Worm (Caenorhabditis elegans) whole organism, young adult: ENCODE data around the gene fbxa-38.

Experiments
- B0019.2 ChIP-seq: fragments of 200-800 bp; sonication (Bioruptor generic); conservative IDR thresholded peaks from 2 replicates; pipeline ENCODE4 v1.3.6; 2022; ENCODE audit warnings: missing genetic modification reagents, missing genetic modification characterization, missing compliant biosample characterization
- C06A6.2 ChIP-seq: fragments of 200-800 bp; sonication (Bioruptor generic); conservative IDR thresholded peaks from 2 replicates; pipeline ENCODE4 v1.3.6; 2022; ENCODE audit warnings: missing genetic modification characterization, missing compliant biosample characterization
- K11D2.4 ChIP-seq: fragments of 200-800 bp; sonication (Bioruptor generic); IDR thresholded peaks from 2 replicates; pipeline ENCODE4 v1.3.6; 2022; ENCODE audit warnings: missing genetic modification reagents, missing genetic modification characterization, missing compliant biosample characterization
- ccch-3 ChIP-seq: fragments of 200-800 bp; sonication (Bioruptor generic); optimal IDR thresholded peaks from 2 replicates; lab custom pipeline; 2018; ENCODE audit warnings: mild to moderate bottlenecking, missing genetic modification characterization, missing compliant biosample characterization
- ceh-100 ChIP-seq: fragments of 200-800 bp; sonication (Bioruptor generic); IDR thresholded peaks from 2 replicates; pipeline ENCODE4 v1.3.6; 2022; ENCODE audit warnings: missing genetic modification reagents, missing genetic modification characterization, missing compliant biosample characterization
- dox-1 ChIP-seq: fragments of 200-800 bp; sonication (Bioruptor generic); IDR thresholded peaks from 2 replicates; pipeline ENCODE4 v1.3.6; 2022; ENCODE audit warnings: missing genetic modification reagents, missing genetic modification characterization, missing compliant biosample characterization
- lin-35 ChIP-seq, 3 experiments: fragments of 150-350 bp in 2 of 3; sonication (generic microtip) in 1 of 3; optimal IDR thresholded peaks; 2 replicates each; lab custom pipeline; 2014 to 2018; ENCODE audit warnings: missing biosample characterization in 3 of 3, missing genetic modification characterization in 3 of 3, missing genetic modification reagents in 3 of 3
- mcd-1 ChIP-seq: fragments of 200-800 bp; sonication (Bioruptor generic); IDR thresholded peaks from 2 replicates; pipeline ENCODE4 v1.3.6; 2022; ENCODE audit warnings: missing genetic modification reagents, missing genetic modification characterization, missing compliant biosample characterization
- nfya-1 ChIP-seq: sonication (generic microtip); optimal IDR thresholded peaks from 2 replicates; lab custom pipeline; 2017; ENCODE audit warnings: antibody characterized with exemption, missing compliant biosample characterization, missing genetic modification characterization, borderline replicate concordance; ENCODE audit not compliant: insufficient read depth
- sea-2 ChIP-seq: fragments of 200-800 bp; sonication (Bioruptor generic); IDR thresholded peaks from 2 replicates; pipeline ENCODE4 v1.3.6; 2022; ENCODE audit warnings: missing genetic modification characterization, missing compliant biosample characterization
- tlf-1 ChIP-seq: fragments of 200-800 bp; sonication (Bioruptor generic); optimal IDR thresholded peaks from 2 replicates; lab custom pipeline; 2018; ENCODE audit warnings: mild to moderate bottlenecking, missing genetic modification characterization, missing compliant biosample characterization
- unc-62 ChIP-seq: fragments of 150-350 bp; optimal IDR thresholded peaks from 2 replicates; lab custom pipeline; 2014; ENCODE audit warnings: missing biosample characterization, missing genetic modification reagents, missing genetic modification characterization

ce11 chrIII:2234192-2234934, 9.9 kb downstream of the fbxa-38 start, which contains the start of gene C39B5.2:
- no peak for TF ChIP-seq C06A6.2 (GFP tag; lab: Robert Waterston, UW)
- no peak for TF ChIP-seq nfya-1 (tag; lab: Kevin White, UChicago)
- TF ChIP-seq B0019.2: no peak
- TF ChIP-seq mcd-1 (GFP tag; lab: Robert Waterston, UW): no peak
- no peak for TF ChIP-seq tlf-1 (GFP tag; lab: Kevin White, UChicago)
- TF ChIP-seq lin-35 (GFP tag; optimal IDR thresholded peaks at IDR 0.05; lab: Kevin White, UChicago): no peak
- TF ChIP-seq ceh-100 (GFP tag; lab: Robert Waterston, UW): no peak
- TF ChIP-seq ccch-3 (GFP tag; lab: Kevin White, UChicago): no peak
- no peak for TF ChIP-seq unc-62 (GFP tag; lab: Kevin White, UChicago)
- no peak for TF ChIP-seq dox-1
- TF ChIP-seq sea-2 (GFP tag; lab: Robert Waterston, UW): no peak
- no peak for TF ChIP-seq K11D2.4 (GFP tag; lab: Robert Waterston, UW)
